Worm (Caenorhabditis elegans): ENCODE results near the gene slc-46A.

slc-46A gene

ce11 chrIV:5318835-5319303 is at the start of gene slc-46A:
Gene slc-46A (plus strand): TSS chrIV:5319253.
- TF ChIP-seq elt-4 (tag; optimal IDR thresholded peaks at IDR 0.05) (no peak), zip-5 (tag; optimal IDR thresholded peaks at IDR 0.05) (no peak), ceh-22 (tag; optimal IDR thresholded peaks at IDR 0.05) (no peak), lin-11 (tag; optimal IDR thresholded peaks at IDR 0.05) (no peak), hlh-6 (tag; optimal IDR thresholded peaks at IDR 0.05) (no peak), ztf-16 (tag; optimal IDR thresholded peaks at IDR 0.05) (no peak), K09A11.1 (tag; optimal IDR thresholded peaks at IDR 0.05; ENCODE audit: insufficient read depth) (no peak), ceh-31 (tag; optimal IDR thresholded peaks at IDR 0.05) (no peak), ahr-1 (tag; optimal IDR thresholded peaks at IDR 0.05) (no peak), unc-86 (tag; optimal IDR thresholded peaks at IDR 0.05) (no peak)

ce11 chrIV:5272518-5272917 is 46.5 kb upstream of the slc-46A start, which contains the start of gene F36H12.3:
Gene F36H12.3 (plus strand): TSS chrIV:5272818.
- TF ChIP-seq C08G9.2 (tag; optimal IDR thresholded peaks at IDR 0.05) (no peak), hlh-15 (tag; optimal IDR thresholded peaks at IDR 0.05) (no peak), pax-1 (tag; optimal IDR thresholded peaks at IDR 0.05) (no peak), fkh-6 (tag; optimal IDR thresholded peaks at IDR 0.05) (no peak), hlh-13 (GFP tag; optimal IDR thresholded peaks at IDR 0.05) (no peak), unc-3 (GFP tag; conservative IDR thresholded peaks at IDR 0.05) (no peak), unc-3 (tag; optimal IDR thresholded peaks at IDR 0.05) (no peak), ceh-34 (tag; optimal IDR thresholded peaks at IDR 0.05) (no peak), ceh-19 (GFP tag; optimal IDR thresholded peaks at IDR 0.05) (no peak), K02D7.2 (tag; optimal IDR thresholded peaks at IDR 0.05) (no peak), syd-9 (tag; optimal IDR thresholded peaks at IDR 0.05) (no peak)

- TF ChIP-seq elt-2 (tag; optimal IDR thresholded peaks at IDR 0.05) (peak; percentile 70), ceh-30 (tag; optimal IDR thresholded peaks at IDR 0.05) (no peak), ceh-24 (tag; optimal IDR thresholded peaks at IDR 0.05) (no peak), madf-2 (tag; optimal IDR thresholded peaks at IDR 0.05) (no peak), ceh-18 (tag; optimal IDR thresholded peaks at IDR 0.05) (no peak)
These were observed 45.7 kb upstream of the slc-46A start for ce11 chrIV:5273385-5273784.

ce11 chrIV:5274123-5274581 is 44.9 kb upstream of the slc-46A start, which contains the start of gene slfl-4:
Gene slfl-4 (plus strand): TSS chrIV:5274531.
- TF ChIP-seq pat-9 (tag; optimal IDR thresholded peaks at IDR 0.05) (no peak), ahr-1 (tag; optimal IDR thresholded peaks at IDR 0.05) (no peak), sdc-2 (tag; optimal IDR thresholded peaks at IDR 0.05) (no peak), ceh-2 (tag; optimal IDR thresholded peaks at IDR 0.05) (no peak), odd-2 (tag; optimal IDR thresholded peaks at IDR 0.05) (no peak), lim-6 (tag; optimal IDR thresholded peaks at IDR 0.05) (no peak), fkh-10 (GFP tag; optimal IDR thresholded peaks at IDR 0.05) (no peak), dve-1 (tag; optimal IDR thresholded peaks at IDR 0.05) (no peak), tbx-2 (tag; optimal IDR thresholded peaks at IDR 0.05) (no peak)

ce11 chrIV:5277752-5278151 is 41.3 kb upstream of the slc-46A start, which contains the start of gene F36H12.17:
Gene F36H12.17 (minus strand): TSS chrIV:5277852.
- TF ChIP-seq ama-1 (optimal IDR thresholded peaks at IDR 0.05), result no peak
- no peak for TF ChIP-seq pag-3 (tag; optimal IDR thresholded peaks at IDR 0.05; ENCODE audit: borderline replicate concordance)
- no peak for TF ChIP-seq ref-2 (tag; optimal IDR thresholded peaks at IDR 0.05)
- no peak for TF ChIP-seq hlh-8 (tag; optimal IDR thresholded peaks at IDR 0.05)
- TF ChIP-seq elt-2 (tag; optimal IDR thresholded peaks at IDR 0.05), result no peak
- TF ChIP-seq nfya-1 (tag; optimal IDR thresholded peaks at IDR 0.05), result no peak
- no peak for TF ChIP-seq mec-3 (tag; optimal IDR thresholded peaks at IDR 0.05; ENCODE audit: borderline replicate concordance)
- no peak for TF ChIP-seq tbx-7 (tag; optimal IDR thresholded peaks at IDR 0.05)
- TF ChIP-seq nhr-232 (tag; optimal IDR thresholded peaks at IDR 0.05), result no peak
- no peak for TF ChIP-seq K09A11.1 (tag; optimal IDR thresholded peaks at IDR 0.05; ENCODE audit: insufficient read depth)
- no peak for TF ChIP-seq sdc-2 (tag; optimal IDR thresholded peaks at IDR 0.05)
- no peak for TF ChIP-seq madf-2 (tag; optimal IDR thresholded peaks at IDR 0.05)
- no peak for TF ChIP-seq ceh-24 (tag; optimal IDR thresholded peaks at IDR 0.05)
